Fruit fly (Drosophila melanogaster) whole organism, embryonic: ENCODE results near the gene CG46318.

Source experiments
- Asciz ChIP-seq: fragments of 200-800 bp; sonication (Bioruptor generic); optimal IDR thresholded peaks from 2 replicates; lab custom pipeline; 2017; ENCODE audit warnings: missing biosample characterization, mild to moderate bottlenecking, missing genetic modification characterization, missing genetic modification reagents
- B-H1 ChIP-seq: fragments of 200-800 bp; sonication (Bioruptor generic); IDR thresholded peaks from 3 replicates; pipeline ENCODE4 v1.3.6; 2022; ENCODE audit warnings: missing biosample characterization, missing genetic modification characterization
- CG12299 ChIP-seq: fragments of 200-800 bp; sonication (Bioruptor generic); optimal IDR thresholded peaks from 2 replicates; lab custom pipeline; 2018; ENCODE audit warnings: missing biosample characterization, mild to moderate bottlenecking, missing genetic modification characterization
- CG12769 ChIP-seq: fragments of 200-800 bp; sonication (Bioruptor generic); optimal IDR thresholded peaks from 2 replicates; lab custom pipeline; 2019; ENCODE audit warnings: missing biosample characterization, mild to moderate bottlenecking, missing genetic modification characterization, moderate library complexity
- CG13287 ChIP-seq: fragments of 200-800 bp; sonication (Bioruptor generic); IDR thresholded peaks from 2 replicates; pipeline ENCODE4 v1.3.6; 2022; ENCODE audit warnings: missing biosample characterization, missing genetic modification characterization; ENCODE audit not compliant: partially characterized antibody
- CG13424 ChIP-seq: fragments of 200-800 bp; sonication (Bioruptor generic); optimal IDR thresholded peaks from 2 replicates; lab custom pipeline; 2019; ENCODE audit warnings: missing biosample characterization, mild to moderate bottlenecking, missing genetic modification characterization, moderate library complexity
- CG13894 ChIP-seq: fragments of 200-800 bp; sonication (Bioruptor generic); optimal IDR thresholded peaks from 3 replicates; lab custom pipeline; 2018; ENCODE audit warnings: missing biosample characterization, mild to moderate bottlenecking, missing genetic modification characterization, moderate library complexity
- CG14441 ChIP-seq: fragments of 200-800 bp; sonication (Bioruptor generic); IDR thresholded peaks from 2 replicates; pipeline ENCODE4 v1.3.6; 2022; ENCODE audit warnings: missing biosample characterization, missing genetic modification characterization
- CG15601 ChIP-seq: fragments of 200-800 bp; sonication (Bioruptor generic); optimal IDR thresholded peaks from 3 replicates; lab custom pipeline; 2019; ENCODE audit warnings: missing biosample characterization, mild to moderate bottlenecking, missing genetic modification characterization, moderate library complexity
- CG1602 ChIP-seq: fragments of 200-800 bp; sonication (Bioruptor generic); optimal IDR thresholded peaks from 3 replicates; lab custom pipeline; 2016; ENCODE audit warnings: missing biosample characterization, missing genetic modification characterization
- CG16815 ChIP-seq: fragments of 200-800 bp; sonication (Bioruptor generic); optimal IDR thresholded peaks from 3 replicates; lab custom pipeline; 2017; ENCODE audit warnings: missing biosample characterization, mild to moderate bottlenecking, missing genetic modification characterization
- CG2202 ChIP-seq: fragments of 200-800 bp; sonication (Bioruptor generic); optimal IDR thresholded peaks from 2 replicates; lab custom pipeline; 2018; ENCODE audit warnings: missing biosample characterization, mild to moderate bottlenecking, missing genetic modification characterization
- CG2678 ChIP-seq: fragments of 200-800 bp; sonication (Bioruptor generic); optimal IDR thresholded peaks from 3 replicates; lab custom pipeline; 2019; ENCODE audit warnings: missing biosample characterization, mild to moderate bottlenecking, missing genetic modification characterization, moderate library complexity
- CG6654 ChIP-seq: fragments of 200-800 bp; sonication (Bioruptor generic); optimal IDR thresholded peaks from 2 replicates; lab custom pipeline; 2017; ENCODE audit warnings: missing biosample characterization, mild to moderate bottlenecking, missing genetic modification characterization
- CG6791 ChIP-seq: fragments of 200-800 bp; sonication (Bioruptor generic); IDR thresholded peaks from 3 replicates; pipeline ENCODE4 v1.3.6; 2022; ENCODE audit warnings: missing biosample characterization, missing genetic modification characterization; ENCODE audit not compliant: partially characterized antibody
- CG7271 ChIP-seq: fragments of 200-800 bp; sonication (Bioruptor generic); optimal IDR thresholded peaks from 2 replicates; lab custom pipeline; 2018; ENCODE audit warnings: missing biosample characterization, mild to moderate bottlenecking, missing genetic modification characterization, moderate library complexity
- CG9932 ChIP-seq: fragments of 200-800 bp; sonication (Bioruptor generic); IDR thresholded peaks from 2 replicates; pipeline ENCODE4 v1.3.6; 2022; ENCODE audit warnings: missing biosample characterization, missing genetic modification characterization
- Fer2 ChIP-seq: fragments of 200-800 bp; sonication (Bioruptor generic); optimal IDR thresholded peaks from 2 replicates; lab custom pipeline; 2018; ENCODE audit warnings: missing biosample characterization, mild to moderate bottlenecking, missing genetic modification characterization, moderate library complexity
- H2.0 ChIP-seq: fragments of 200-800 bp; sonication (Bioruptor generic); IDR thresholded peaks from 2 replicates; pipeline ENCODE4 v1.3.6; 2022; ENCODE audit warnings: missing biosample characterization, missing genetic modification characterization
- Hand ChIP-seq: fragments of 200-800 bp; sonication (Bioruptor generic); optimal IDR thresholded peaks from 2 replicates; lab custom pipeline; 2017; ENCODE audit warnings: mild to moderate bottlenecking, missing biosample characterization, missing genetic modification reagents, missing genetic modification characterization
- Mrtf ChIP-seq: fragments of 200-800 bp; sonication (Bioruptor generic); IDR thresholded peaks from 3 replicates; pipeline ENCODE4 v1.3.6; 2022; ENCODE audit warnings: missing biosample characterization, missing genetic modification characterization
- NC2β ChIP-seq: fragments of 200-800 bp; sonication (Bioruptor generic); optimal IDR thresholded peaks from 2 replicates; lab custom pipeline; 2016; ENCODE audit warnings: missing biosample characterization, missing genetic modification characterization
- Oli ChIP-seq: fragments of 200-800 bp; sonication (Bioruptor generic); optimal IDR thresholded peaks from 2 replicates; lab custom pipeline; 2018; ENCODE audit warnings: missing biosample characterization, mild to moderate bottlenecking, missing genetic modification characterization, moderate library complexity
- Opbp ChIP-seq: fragments of 200-800 bp; sonication (Bioruptor generic); IDR thresholded peaks from 3 replicates; pipeline ENCODE4 v1.3.6; 2022; ENCODE audit warnings: missing biosample characterization, missing genetic modification characterization; ENCODE audit not compliant: partially characterized antibody
- Side ChIP-seq: fragments of 200-800 bp; sonication (Bioruptor generic); optimal IDR thresholded peaks from 2 replicates; lab custom pipeline; 2016; ENCODE audit warnings: missing biosample characterization, missing genetic modification characterization
- Sox102F ChIP-seq: fragments of 200-800 bp; sonication (Bioruptor generic); optimal IDR thresholded peaks from 2 replicates; lab custom pipeline; 2018; ENCODE audit warnings: missing biosample characterization, mild to moderate bottlenecking, missing genetic modification characterization, moderate library complexity
- Ssrp ChIP-seq: fragments of 200-800 bp; sonication (Bioruptor generic); optimal IDR thresholded peaks from 2 replicates; lab custom pipeline; 2018; ENCODE audit warnings: missing biosample characterization, mild to moderate bottlenecking, missing genetic modification characterization, moderate library complexity
- ash1 ChIP-seq: fragments of 200-800 bp; sonication (Bioruptor generic); optimal IDR thresholded peaks from 2 replicates; lab custom pipeline; 2018; ENCODE audit warnings: missing biosample characterization, mild to moderate bottlenecking, missing genetic modification characterization
- bab2 ChIP-seq: fragments of 200-800 bp; sonication (Bioruptor generic); optimal IDR thresholded peaks from 2 replicates; lab custom pipeline; 2016; ENCODE audit warnings: missing biosample characterization, missing genetic modification characterization
- corto ChIP-seq: fragments of 200-800 bp; sonication (Bioruptor generic); optimal IDR thresholded peaks from 2 replicates; lab custom pipeline; 2016; ENCODE audit warnings: missing biosample characterization, mild to moderate bottlenecking, missing genetic modification characterization, moderate library complexity
- crc ChIP-seq: fragments of 200-800 bp; sonication (Bioruptor generic); optimal IDR thresholded peaks from 2 replicates; lab custom pipeline; 2016; ENCODE audit warnings: missing biosample characterization, missing genetic modification characterization
- croc ChIP-seq: fragments of 200-800 bp; sonication (Bioruptor generic); conservative IDR thresholded peaks from 3 replicates; pipeline ENCODE4 v1.3.6; 2022; ENCODE audit warnings: missing biosample characterization, missing genetic modification characterization
- dati ChIP-seq: fragments of 200-800 bp; sonication (Bioruptor generic); IDR thresholded peaks from 2 replicates; pipeline ENCODE4 v1.3.6; 2022; ENCODE audit warnings: missing biosample characterization, missing genetic modification characterization
- esg ChIP-seq: fragments of 200-800 bp; sonication (Bioruptor generic); conservative IDR thresholded peaks from 2 replicates; pipeline ENCODE4 v1.3.6; 2022; ENCODE audit warnings: missing biosample characterization, missing genetic modification characterization
- fu2 ChIP-seq: fragments of 200-800 bp; sonication (Bioruptor generic); optimal IDR thresholded peaks from 2 replicates; lab custom pipeline; 2016; ENCODE audit warnings: missing biosample characterization, missing genetic modification characterization
- grn ChIP-seq: fragments of 200-800 bp; sonication (Bioruptor generic); optimal IDR thresholded peaks from 3 replicates; lab custom pipeline; 2017; ENCODE audit warnings: missing biosample characterization, missing genetic modification characterization
- gsb-n ChIP-seq: fragments of 200-800 bp; sonication (Bioruptor generic); optimal IDR thresholded peaks from 3 replicates; lab custom pipeline; 2018; ENCODE audit warnings: missing biosample characterization, mild to moderate bottlenecking, missing genetic modification characterization
- her ChIP-seq: fragments of 200-800 bp; sonication (Bioruptor generic); optimal IDR thresholded peaks from 2 replicates; lab custom pipeline; 2016; ENCODE audit warnings: missing biosample characterization, missing genetic modification characterization
- hkb ChIP-seq, 2 experiments: fragments of 200-800 bp in 1 of 2; fragments of >200 bp in 1 of 2; sonication (Bioruptor generic) in 1 of 2; IDR thresholded peaks in 1 of 2; optimal IDR thresholded peaks in 1 of 2; 2 replicates each; pipeline versions ENCODE4 v1.3.6 to Lab custom; 2017 to 2022; ENCODE audit warnings: missing biosample characterization in 1 of 2, missing genetic modification characterization in 1 of 2
- jumu ChIP-seq: fragments of 200-800 bp; sonication (Bioruptor generic); optimal IDR thresholded peaks from 3 replicates; lab custom pipeline; 2016; ENCODE audit warnings: missing biosample characterization, missing genetic modification characterization
- klu ChIP-seq: fragments of 200-800 bp; sonication (Bioruptor generic); IDR thresholded peaks from 2 replicates; pipeline ENCODE4 v1.3.6; 2022; ENCODE audit warnings: missing biosample characterization, missing genetic modification characterization
- lilli ChIP-seq: fragments of 200-800 bp; sonication (Bioruptor generic); optimal IDR thresholded peaks from 3 replicates; lab custom pipeline; 2016; ENCODE audit warnings: missing biosample characterization, missing genetic modification characterization
- nau ChIP-seq: fragments of 200-800 bp; sonication (Bioruptor generic); optimal IDR thresholded peaks from 3 replicates; lab custom pipeline; 2017; ENCODE audit warnings: missing biosample characterization, mild to moderate bottlenecking, missing genetic modification characterization, missing genetic modification reagents
- onecut ChIP-seq: fragments of 200-800 bp; sonication (Bioruptor generic); IDR thresholded peaks from 2 replicates; pipeline ENCODE4 v1.3.6; 2022; ENCODE audit warnings: missing biosample characterization, missing genetic modification characterization
- org-1 ChIP-seq: fragments of 200-800 bp; sonication (Bioruptor generic); optimal IDR thresholded peaks from 2 replicates; lab custom pipeline; 2017; ENCODE audit warnings: missing biosample characterization, missing genetic modification characterization
- pzg ChIP-seq: fragments of 200-800 bp; sonication (Bioruptor generic); optimal IDR thresholded peaks from 3 replicates; lab custom pipeline; 2018; ENCODE audit warnings: missing biosample characterization, mild to moderate bottlenecking, missing genetic modification characterization, moderate library complexity
- sens ChIP-seq: fragments of 200-800 bp; sonication (Bioruptor generic); peaks from one replicate; lab custom pipeline; 2016; ENCODE audit warnings: missing biosample characterization, missing genetic modification characterization
- tio ChIP-seq: fragments of 200-800 bp; sonication (Bioruptor generic); optimal IDR thresholded peaks from 2 replicates; lab custom pipeline; 2017; ENCODE audit warnings: missing biosample characterization, missing genetic modification characterization, inconsistent platforms
- trh ChIP-seq: fragments of 200-800 bp; sonication (Bioruptor generic); optimal IDR thresholded peaks from 2 replicates; lab custom pipeline; 2016; ENCODE audit warnings: missing biosample characterization, missing genetic modification characterization
- vnd ChIP-seq: fragments of 200-800 bp; sonication (Bioruptor generic); IDR thresholded peaks from 3 replicates; pipeline ENCODE4 v1.3.6; 2022; ENCODE audit warnings: missing biosample characterization, missing genetic modification characterization; ENCODE audit not compliant: partially characterized antibody
- zen2 ChIP-seq: fragments of 200-800 bp; sonication (Bioruptor generic); IDR thresholded peaks from 3 replicates; pipeline ENCODE4 v1.3.6; 2022; ENCODE audit warnings: missing biosample characterization, missing genetic modification characterization; ENCODE audit not compliant: partially characterized antibody

The CG46318 gene

DNA sequence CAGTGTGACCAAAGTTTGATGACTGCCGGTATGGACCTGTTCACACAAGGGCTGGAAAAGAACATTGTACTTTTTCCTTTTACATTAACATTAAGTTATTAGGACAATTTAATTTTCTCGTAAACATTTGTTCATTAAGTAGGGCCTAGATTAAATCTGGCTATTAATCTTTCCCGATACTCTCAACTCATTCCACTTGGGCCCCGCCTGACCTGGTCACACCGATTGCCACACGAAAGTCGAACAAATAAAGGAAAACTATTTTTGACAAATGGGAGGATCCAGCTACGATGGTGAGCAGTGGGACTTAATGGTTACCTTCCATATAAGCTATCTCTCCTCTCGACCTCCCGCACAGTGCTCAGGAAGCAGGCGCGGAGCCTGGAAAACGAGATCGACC, 16.9 kb upstream of the CG46318 start, which contains the start of the genes Cpsf73 and Gos28 (continued):
- no peak for TF ChIP-seq CG2202
- TF ChIP-seq Oli = no peak
- no peak for TF ChIP-seq corto (GFP tag; lab: Kevin White, UChicago)
- TF ChIP-seq grn = peak; percentile 5
- TF ChIP-seq Fer2 (tag; lab: Kevin White, UChicago) = no peak
- TF ChIP-seq CG6654 (GFP tag; lab: Kevin White, UChicago) = no peak
- no peak for TF ChIP-seq her
- peak; percentile 5 for TF ChIP-seq CG13424
- TF ChIP-seq zen2 (GFP tag; lab: Robert Waterston, UW) = no peak; the same call in 2 of the 3 replicates
- TF ChIP-seq CG16815 (GFP tag; lab: Kevin White, UChicago) = no peak
- no peak for TF ChIP-seq CG6791 (GFP tag; lab: Robert Waterston, UW)
- TF ChIP-seq CG9932 (GFP tag; lab: Robert Waterston, UW) = no peak
- no peak for TF ChIP-seq CG1602
- TF ChIP-seq fu2 (GFP tag; lab: Kevin White, UChicago) = no peak
- no peak for TF ChIP-seq trh (GFP tag; lab: Kevin White, UChicago)
- no peak for TF ChIP-seq Asciz (GFP tag; lab: Kevin White, UChicago)
- peak; percentile 28 for TF ChIP-seq lilli (GFP tag; lab: Kevin White, UChicago)
- peak; percentile 73 for TF ChIP-seq CG13287
- TF ChIP-seq croc (GFP tag; lab: Robert Waterston, UW) = no peak
- peak; percentile 38; the same call in 1 of the 3 replicates for TF ChIP-seq Opbp (GFP tag; lab: Robert Waterston, UW)
- no peak for TF ChIP-seq bab2 (GFP tag; lab: Kevin White, UChicago)
- peak; percentile 47 for TF ChIP-seq CG12769 (tag; lab: Kevin White, UChicago)
- TF ChIP-seq CG15601 (tag; lab: Kevin White, UChicago) = peak; percentile 46
- TF ChIP-seq vnd = no peak
- TF ChIP-seq Mrtf (GFP tag; lab: Robert Waterston, UW) = no peak
- TF ChIP-seq Hand (GFP tag; lab: Kevin White, UChicago) = no peak
- TF ChIP-seq H2.0 (GFP tag; lab: Robert Waterston, UW) = no peak
- TF ChIP-seq CG12299 (tag; lab: Kevin White, UChicago) = no peak
- no peak for TF ChIP-seq esg
- TF ChIP-seq ash1 (GFP tag; lab: Kevin White, UChicago) = no peak
- no peak for TF ChIP-seq org-1 (GFP tag; lab: Kevin White, UChicago)
- no peak for TF ChIP-seq Ssrp (tag; lab: Kevin White, UChicago)
- no peak for TF ChIP-seq onecut (GFP tag; lab: Robert Waterston, UW)
- peak; percentile 50 for TF ChIP-seq jumu
- TF ChIP-seq pzg (GFP tag; lab: Kevin White, UChicago) = peak; percentile 65
- TF ChIP-seq klu (GFP tag; lab: Robert Waterston, UW) = no peak
- TF ChIP-seq NC2β (GFP tag; lab: Kevin White, UChicago) = peak; percentile 44
- TF ChIP-seq gsb-n (tag; lab: Kevin White, UChicago) = no peak
- no peak for TF ChIP-seq CG2678 (tag; lab: Kevin White, UChicago)
- TF ChIP-seq CG14441 (GFP tag; lab: Robert Waterston, UW) = no peak
- no peak for TF ChIP-seq hkb (optimal IDR thresholded peaks at IDR 0.05; lab: Kevin White, UChicago)
- TF ChIP-seq hkb (GFP tag; IDR thresholded peaks at IDR 0.05; lab: Robert Waterston, UW) = no peak
- TF ChIP-seq dati = no peak
- TF ChIP-seq Side = no peak
- TF ChIP-seq crc (GFP tag; lab: Kevin White, UChicago) = no peak
- no peak for TF ChIP-seq tio (GFP tag; lab: Kevin White, UChicago)
- no peak for TF ChIP-seq nau
- TF ChIP-seq sens (GFP tag; lab: Kevin White, UChicago) = peak; percentile 82
- peak; percentile 1 for TF ChIP-seq CG7271
- no peak for TF ChIP-seq CG13894
- TF ChIP-seq B-H1 (GFP tag; lab: Robert Waterston, UW) = no peak
- no peak for TF ChIP-seq Sox102F (GFP tag; lab: Kevin White, UChicago)
